Worm (Caenorhabditis elegans) whole organism, L4/young adult: ENCODE results near the gene eif-3.L.

Source experiments
- W03F9.2 ChIP-seq: fragments of 150-350 bp; optimal IDR thresholded peaks from 2 replicates; lab custom pipeline; 2014; ENCODE audit warnings: missing biosample characterization, missing genetic modification characterization
- dao-5 ChIP-seq: sonication (generic microtip); optimal IDR thresholded peaks from 2 replicates; lab custom pipeline; 2016; ENCODE audit warnings: missing genotype, missing genetic modification characterization, moderate library complexity, missing compliant biosample characterization
- him-1 ChIP-seq: sonication (generic microtip); optimal IDR thresholded peaks from 2 replicates; lab custom pipeline; 2016; ENCODE audit warnings: missing genotype, missing genetic modification reagents, missing genetic modification characterization, missing compliant biosample characterization

DNA sequence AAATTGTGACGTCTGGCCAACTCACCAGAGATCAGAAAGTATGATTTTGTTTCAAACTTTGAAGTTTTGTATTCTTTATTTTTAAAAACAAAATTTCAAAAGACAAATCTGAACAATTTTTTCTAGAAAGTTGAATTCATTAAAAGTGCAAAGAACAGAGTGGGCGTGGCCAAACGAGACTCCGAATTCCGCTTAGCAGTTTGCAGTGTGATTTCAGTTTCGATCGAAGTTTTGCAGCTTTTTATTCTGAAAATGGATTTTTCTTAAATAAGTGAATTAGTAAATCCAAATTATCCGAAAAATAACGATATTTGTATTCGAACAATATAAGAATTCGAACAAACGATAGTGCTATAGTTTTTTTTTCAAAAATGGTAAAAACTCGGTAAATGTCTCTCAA is 11.2 kb upstream of the eif-3.L start:
- TF ChIP-seq him-1 (tag; lab: Kevin White, UChicago) (no peak), dao-5 (tag; lab: Kevin White, UChicago) (no peak), W03F9.2 (tag; lab: Kevin White, UChicago) (no peak)
